Worm (Caenorhabditis elegans) whole organism, L2 larva: Measurements from ENCODE around the gene F54F2.14.
A peak's percentile ranks its signal among the peaks of the same experiment; 100 is the strongest.

Experiments used
- C34F6.9 ChIP-seq: fragments of 150-350 bp; optimal IDR thresholded peaks from 2 replicates; lab custom pipeline; 2014; ENCODE audit warnings: missing biosample characterization, missing genetic modification characterization
- F13H6.1 ChIP-seq: sonication (generic microtip); optimal IDR thresholded peaks from 2 replicates; lab custom pipeline; 2016; ENCODE audit warnings: missing genetic modification characterization, missing compliant biosample characterization
- Y55F3AM.14 ChIP-seq: fragments of 200-800 bp; sonication (Bioruptor generic); optimal IDR thresholded peaks from 2 replicates; lab custom pipeline; 2018; ENCODE audit warnings: mild to moderate bottlenecking, missing genetic modification characterization, missing compliant biosample characterization
- aly-2 ChIP-seq: fragments of 150-350 bp; optimal IDR thresholded peaks from 2 replicates; lab custom pipeline; 2014; ENCODE audit warnings: missing biosample characterization, missing genetic modification characterization
- ama-1 ChIP-seq: fragments of 150-350 bp; optimal IDR thresholded peaks from 2 replicates; lab custom pipeline; 2018; ENCODE audit warnings: inconsistent platforms
- blmp-1 ChIP-seq: sonication (generic microtip); optimal IDR thresholded peaks from 2 replicates; lab custom pipeline; 2017; ENCODE audit warnings: missing genetic modification characterization, mild to moderate bottlenecking, missing compliant biosample characterization, antibody characterized with exemption, moderate library complexity; ENCODE audit not compliant: insufficient read depth
- ceh-82 ChIP-seq: fragments of 150-350 bp; optimal IDR thresholded peaks from 2 replicates; lab custom pipeline; 2014; ENCODE audit warnings: missing biosample characterization, missing genetic modification characterization
- egl-27 ChIP-seq: sonication (generic microtip); optimal IDR thresholded peaks from 3 replicates; lab custom pipeline; 2017; ENCODE audit warnings: missing biosample characterization, missing genetic modification reagents, missing genetic modification characterization
- elt-1 ChIP-seq: fragments of 150-350 bp; optimal IDR thresholded peaks from 2 replicates; lab custom pipeline; 2014; ENCODE audit warnings: missing biosample characterization, missing genetic modification characterization
- elt-3 ChIP-seq: sonication (generic microtip); optimal IDR thresholded peaks from 2 replicates; lab custom pipeline; 2017; ENCODE audit warnings: missing biosample characterization, missing genetic modification characterization
- fos-1 ChIP-seq: fragments of 150-350 bp; optimal IDR thresholded peaks from 2 replicates; lab custom pipeline; 2014; ENCODE audit warnings: missing biosample characterization, missing genetic modification characterization
- gmeb-1 ChIP-seq: fragments of 150-350 bp; optimal IDR thresholded peaks from 2 replicates; lab custom pipeline; 2014; ENCODE audit warnings: missing biosample characterization, missing genetic modification characterization
- lin-13 ChIP-seq: fragments of 150-350 bp; optimal IDR thresholded peaks from 2 replicates; lab custom pipeline; 2014; ENCODE audit warnings: missing biosample characterization, missing genetic modification reagents, missing genetic modification characterization
- lin-39 ChIP-seq: fragments of 150-350 bp; optimal IDR thresholded peaks from 2 replicates; lab custom pipeline; 2014; ENCODE audit warnings: missing biosample characterization, missing genetic modification reagents, missing genetic modification characterization
- lsy-2 ChIP-seq, 2 experiments: fragments of 150-350 bp in 1 of 2; sonication (generic microtip) in 1 of 2; optimal IDR thresholded peaks; 2 replicates each; lab custom pipeline; 2014 to 2017; ENCODE audit warnings: missing biosample characterization in 2 of 2, missing genetic modification characterization in 2 of 2
- mab-5 ChIP-seq: fragments of 150-350 bp; optimal IDR thresholded peaks from 2 replicates; lab custom pipeline; 2014; ENCODE audit warnings: missing biosample characterization, missing genetic modification characterization
- mbf-1 ChIP-seq: sonication (generic microtip); optimal IDR thresholded peaks from 2 replicates; lab custom pipeline; 2017; ENCODE audit warnings: missing biosample characterization, missing genetic modification characterization
- nhr-10 ChIP-seq: sonication (generic microtip); optimal IDR thresholded peaks from 2 replicates; lab custom pipeline; 2017; ENCODE audit warnings: missing biosample characterization, missing genetic modification characterization
- nhr-11 ChIP-seq: fragments of 150-350 bp; optimal IDR thresholded peaks from 2 replicates; lab custom pipeline; 2014; ENCODE audit warnings: missing biosample characterization, missing genetic modification characterization
- nhr-12 ChIP-seq: fragments of 150-350 bp; optimal IDR thresholded peaks from 2 replicates; lab custom pipeline; 2014; ENCODE audit warnings: missing biosample characterization, missing genetic modification characterization
- nhr-129 ChIP-seq: fragments of 150-350 bp; optimal IDR thresholded peaks from 2 replicates; lab custom pipeline; 2014; ENCODE audit warnings: missing biosample characterization, missing genetic modification characterization
- nhr-21 ChIP-seq: fragments of 150-350 bp; optimal IDR thresholded peaks from 2 replicates; lab custom pipeline; 2014; ENCODE audit warnings: missing biosample characterization, missing genetic modification characterization
- nhr-237 ChIP-seq: fragments of 150-350 bp; optimal IDR thresholded peaks from 2 replicates; lab custom pipeline; 2014; ENCODE audit warnings: missing biosample characterization, missing genetic modification characterization
- nhr-6 ChIP-seq: fragments of 150-350 bp; optimal IDR thresholded peaks from 2 replicates; lab custom pipeline; 2014; ENCODE audit warnings: missing biosample characterization, missing genetic modification characterization
- sem-4 ChIP-seq: fragments of 150-350 bp; optimal IDR thresholded peaks from 2 replicates; lab custom pipeline; 2014; ENCODE audit warnings: missing biosample characterization, missing genetic modification reagents, missing genetic modification characterization
- unc-39 ChIP-seq: fragments of 150-350 bp; optimal IDR thresholded peaks from 2 replicates; lab custom pipeline; 2014; ENCODE audit warnings: missing biosample characterization, missing genetic modification characterization
- unc-55 ChIP-seq: fragments of 150-350 bp; sonication (generic microtip); optimal IDR thresholded peaks from 3 replicates; lab custom pipeline; 2014; ENCODE audit warnings: missing biosample characterization, missing genetic modification reagents, missing genetic modification characterization
- unc-62 ChIP-seq: fragments of 150-350 bp; optimal IDR thresholded peaks from 2 replicates; lab custom pipeline; 2014; ENCODE audit warnings: missing biosample characterization, missing genetic modification reagents, missing genetic modification characterization
- ztf-1 ChIP-seq: fragments of 200-800 bp; sonication (Bioruptor generic); conservative IDR thresholded peaks from 2 replicates; pipeline ENCODE4 v1.3.6; 2022; ENCODE audit warnings: missing genetic modification characterization, missing compliant biosample characterization

The F54F2.14 gene

ce11 chrIII:8811111-8811510, 19.8 kb downstream of the F54F2.14 start:
- TF ChIP-seq sem-4 (tag; lab: Kevin White, UChicago) (peak; percentile 56), egl-27 (tag; lab: Kevin White, UChicago) (no peak)

ce11 chrIII:8815699-8816098, 24.4 kb downstream of the F54F2.14 start:
- TF ChIP-seq elt-1: no peak
- TF ChIP-seq gmeb-1 (tag; lab: Kevin White, UChicago): no peak
- TF ChIP-seq unc-62 (GFP tag; lab: Kevin White, UChicago): no peak
- TF ChIP-seq aly-2 (tag; lab: Kevin White, UChicago): no peak
- peak; percentile 45 for TF ChIP-seq nhr-129 (tag; lab: Kevin White, UChicago)
- peak; percentile 61 for TF ChIP-seq F13H6.1 (tag; lab: Kevin White, UChicago)
- TF ChIP-seq, all 48 proteins: peak for 2

- TF ChIP-seq sem-4 (tag; lab: Kevin White, UChicago) (no peak), elt-3 (no peak), mbf-1 (tag; lab: Kevin White, UChicago) (no peak), Y55F3AM.14 (GFP tag; lab: Kevin White, UChicago) (no peak), ama-1 (lab: Kevin White, UChicago) (no peak), C34F6.9 (tag; lab: Kevin White, UChicago) (no peak), unc-55 (GFP tag; lab: Kevin White, UChicago) (no peak), unc-39 (tag; lab: Kevin White, UChicago) (no peak), nhr-11 (tag; lab: Kevin White, UChicago) (no peak)
Measured at ce11 chrIII:8818599-8818998, 27.3 kb downstream of the F54F2.14 start, which contains the start of gene pat-2. pat-2 (plus strand) TSS chrIII:8818899.

ce11 chrIII:8824556-8824955, 33.2 kb downstream of the F54F2.14 start:
- TF ChIP-seq nhr-10 (tag; lab: Kevin White, UChicago): no peak
- no peak for TF ChIP-seq nhr-21 (tag; lab: Kevin White, UChicago)
- TF ChIP-seq blmp-1 (tag; lab: Kevin White, UChicago): no peak
- no peak for TF ChIP-seq lin-13
- TF ChIP-seq nhr-237 (tag; lab: Kevin White, UChicago): no peak
- no peak for TF ChIP-seq nhr-11 (tag; lab: Kevin White, UChicago)
- no peak for TF ChIP-seq nhr-12 (tag; lab: Kevin White, UChicago)
- TF ChIP-seq, all 48 proteins: peak for 0

- TF ChIP-seq ztf-1 (GFP tag; lab: Robert Waterston, UW) (no peak), nhr-6 (no peak), Y55F3AM.14 (GFP tag; lab: Kevin White, UChicago) (no peak), lin-13 (no peak), ama-1 (lab: Kevin White, UChicago) (no peak), mab-5 (tag; lab: Kevin White, UChicago) (no peak), ceh-82 (tag; lab: Kevin White, UChicago) (no peak), lin-39 (tag; lab: Kevin White, UChicago) (no peak), mbf-1 (tag; lab: Kevin White, UChicago) (no peak)
Measured at ce11 chrIII:8827128-8827527, 35.8 kb downstream of the F54F2.14 start, which contains the start of gene F54F2.9. F54F2.9 (minus strand) TSS chrIII:8827228.

ce11 chrIII:8829245-8829644, 37.9 kb downstream of the F54F2.14 start, which contains the start of gene F44E2.3:
F44E2.3 (minus strand) TSS chrIII:8829305.
- TF ChIP-seq unc-39 (tag; lab: Kevin White, UChicago): no peak
- peak; percentile 1 for TF ChIP-seq fos-1 (tag; lab: Kevin White, UChicago)
- no peak for TF ChIP-seq mab-5 (tag; lab: Kevin White, UChicago)
- no peak for TF ChIP-seq lsy-2 (tag; optimal IDR thresholded peaks at IDR 0.05; lab: Kevin White, UChicago)
- no peak for TF ChIP-seq egl-27 (tag; lab: Kevin White, UChicago)
- peak; percentile 38 for TF ChIP-seq unc-55 (GFP tag; lab: Kevin White, UChicago)
- peak; percentile 10 for TF ChIP-seq C34F6.9 (tag; lab: Kevin White, UChicago)
- TF ChIP-seq, all 48 proteins: peak for 3
